Fruit fly (Drosophila melanogaster) whole organism, prepupa: ENCODE data around the gene CG8541.
A peak's percentile ranks its signal among the peaks of the same experiment; 100 is the strongest.
"Not testable (repeated sequence)": the region's sequence is repeated elsewhere in the genome, so short reads cannot be mapped to it uniquely, and the experiment has no call there.

Experiments
- Blimp-1 ChIP-seq: fragments of 200-800 bp; sonication (Bioruptor generic); optimal IDR thresholded peaks from 3 replicates; lab custom pipeline; 2017; ENCODE audit warnings: missing biosample characterization, missing genetic modification characterization, mild to moderate bottlenecking, moderate library complexity, missing genetic modification reagents
- CG11294 ChIP-seq: fragments of 200-800 bp; sonication (Bioruptor generic); IDR thresholded peaks from 2 replicates; pipeline ENCODE4 v1.3.6; 2022; ENCODE audit warnings: missing biosample characterization, missing genetic modification characterization
- CG11762 ChIP-seq: fragments of 200-800 bp; sonication (Bioruptor generic); optimal IDR thresholded peaks from 3 replicates; lab custom pipeline; 2016; ENCODE audit warnings: missing biosample characterization, missing genetic modification characterization; ENCODE audit not compliant: insufficient read depth
- CG1621 ChIP-seq: fragments of 200-800 bp; sonication (Bioruptor generic); optimal IDR thresholded peaks from 3 replicates; lab custom pipeline; 2018; ENCODE audit warnings: missing biosample characterization, mild to moderate bottlenecking, missing genetic modification characterization
- CG32006 ChIP-seq: fragments of 200-800 bp; sonication (Bioruptor generic); optimal IDR thresholded peaks from 3 replicates; lab custom pipeline; 2017; ENCODE audit warnings: missing biosample characterization, mild to moderate bottlenecking, missing genetic modification characterization
- CG3919 ChIP-seq: fragments of 200-800 bp; sonication (Bioruptor generic); optimal IDR thresholded peaks from 3 replicates; lab custom pipeline; 2016; ENCODE audit warnings: missing biosample characterization, missing genetic modification characterization
- CG4318 ChIP-seq: fragments of 200-800 bp; sonication (Bioruptor generic); optimal IDR thresholded peaks from 3 replicates; lab custom pipeline; 2017; ENCODE audit warnings: missing biosample characterization, mild to moderate bottlenecking, missing genetic modification characterization
- CG6276 ChIP-seq: fragments of 200-800 bp; sonication (Bioruptor generic); optimal IDR thresholded peaks from 2 replicates; lab custom pipeline; 2017; ENCODE audit warnings: missing biosample characterization, mild to moderate bottlenecking, missing genetic modification characterization
- CG7368 ChIP-seq: fragments of 200-800 bp; sonication (Bioruptor generic); optimal IDR thresholded peaks from 3 replicates; lab custom pipeline; 2016; ENCODE audit warnings: missing biosample characterization, missing genetic modification characterization
- CG8119 ChIP-seq: fragments of 200-800 bp; sonication (Bioruptor generic); IDR thresholded peaks from 3 replicates; pipeline ENCODE4 v1.3.6; 2022; ENCODE audit warnings: missing biosample characterization, missing genetic modification characterization
- CG8632 ChIP-seq: fragments of 200-800 bp; sonication (Bioruptor generic); optimal IDR thresholded peaks from 3 replicates; lab custom pipeline; 2016; ENCODE audit warnings: missing biosample characterization, missing genetic modification characterization
- CG9139 ChIP-seq: fragments of 200-800 bp; sonication (Bioruptor generic); optimal IDR thresholded peaks from 3 replicates; lab custom pipeline; 2017; ENCODE audit warnings: missing biosample characterization, mild to moderate bottlenecking, missing genetic modification characterization
- Eip75B ChIP-seq: fragments of 200-800 bp; sonication (Bioruptor generic); optimal IDR thresholded peaks from 3 replicates; lab custom pipeline; 2016; ENCODE audit warnings: missing biosample characterization, missing genetic modification characterization
- Eip93F ChIP-seq: fragments of 200-800 bp; sonication (Bioruptor generic); optimal IDR thresholded peaks from 2 replicates; lab custom pipeline; 2016; ENCODE audit warnings: missing biosample characterization, mild to moderate bottlenecking, missing genetic modification characterization
- Ets21C ChIP-seq: fragments of 200-800 bp; sonication (Bioruptor generic); optimal IDR thresholded peaks from 3 replicates; lab custom pipeline; 2016; ENCODE audit warnings: missing biosample characterization, missing genetic modification characterization
- Ets96B ChIP-seq: fragments of 200-800 bp; optimal IDR thresholded peaks from 2 replicates; lab custom pipeline; 2019; ENCODE audit warnings: missing biosample characterization, mild to moderate bottlenecking, missing genetic modification characterization, moderate library complexity
- Hr38 ChIP-seq: sonication (Bioruptor generic); optimal IDR thresholded peaks from 2 replicates; lab custom pipeline; 2016; ENCODE audit warnings: missing biosample characterization, missing genetic modification characterization
- Hr39 ChIP-seq: fragments of 200-800 bp; sonication (Bioruptor generic); optimal IDR thresholded peaks from 2 replicates; lab custom pipeline; 2016; ENCODE audit warnings: missing biosample characterization, missing genetic modification characterization
- Met ChIP-seq: fragments of 200-800 bp; sonication (Bioruptor generic); optimal IDR thresholded peaks from 3 replicates; lab custom pipeline; 2016; ENCODE audit warnings: missing biosample characterization, missing genetic modification characterization
- Sox14 ChIP-seq: fragments of 200-800 bp; sonication (Bioruptor generic); optimal IDR thresholded peaks from 3 replicates; lab custom pipeline; 2016; ENCODE audit warnings: missing biosample characterization, missing genetic modification characterization
- Sox15 ChIP-seq: fragments of 200-800 bp; sonication (Bioruptor generic); optimal IDR thresholded peaks from 3 replicates; lab custom pipeline; 2016; ENCODE audit warnings: missing biosample characterization, missing genetic modification characterization
- achi ChIP-seq: fragments of 200-800 bp; sonication (Bioruptor generic); optimal IDR thresholded peaks from 3 replicates; lab custom pipeline; 2016; ENCODE audit warnings: missing biosample characterization, missing genetic modification characterization
- eg ChIP-seq: fragments of 200-800 bp; sonication (Bioruptor generic); IDR thresholded peaks from 3 replicates; pipeline ENCODE4 v1.3.6; 2022; ENCODE audit warnings: missing biosample characterization, missing genetic modification characterization
- fkh ChIP-seq: fragments of 200-800 bp; sonication (Bioruptor generic); optimal IDR thresholded peaks from 3 replicates; lab custom pipeline; 2017; ENCODE audit warnings: missing biosample characterization, mild to moderate bottlenecking, missing genetic modification characterization, moderate library complexity
- lz ChIP-seq: fragments of 200-800 bp; sonication (Bioruptor generic); optimal IDR thresholded peaks from 3 replicates; lab custom pipeline; 2016; ENCODE audit warnings: missing biosample characterization, missing genetic modification characterization
- salr ChIP-seq, 2 experiments: fragments of 200-800 bp; sonication (Bioruptor generic); optimal IDR thresholded peaks; 3 replicates each; lab custom pipeline; 2016 to 2018; ENCODE audit warnings: missing biosample characterization in 2 of 2, missing genetic modification characterization in 2 of 2, mild to moderate bottlenecking in 1 of 2
- spab ChIP-seq: fragments of 200-800 bp; sonication (Bioruptor generic); optimal IDR thresholded peaks from 2 replicates; lab custom pipeline; 2017; ENCODE audit warnings: missing biosample characterization, mild to moderate bottlenecking, missing genetic modification characterization, missing genetic modification reagents
- ss ChIP-seq, 2 experiments: fragments of 200-800 bp; sonication (Bioruptor generic); optimal IDR thresholded peaks; 2 replicates in 1 of 2; 3 replicates in 1 of 2; lab custom pipeline; 2017 to 2018; ENCODE audit warnings: mild to moderate bottlenecking in 2 of 2, missing biosample characterization in 2 of 2, missing genetic modification characterization in 2 of 2, moderate library complexity in 1 of 2
- svp ChIP-seq: fragments of 200-800 bp; sonication (Bioruptor generic); peaks from one replicate; lab custom pipeline; 2016; ENCODE audit warnings: missing biosample characterization, missing genetic modification characterization
- topi ChIP-seq: fragments of 200-800 bp; sonication (Bioruptor generic); optimal IDR thresholded peaks from 3 replicates; lab custom pipeline; 2016; ENCODE audit warnings: missing biosample characterization, missing genetic modification characterization

Gene CG8541

dm6 chr3L:7470202-7470601 is 1.2 kb upstream of the CG8541 start, which contains the start of gene CG8543:
Gene CG8543, minus strand, starts transcription at chr3L:7470302.
- TF ChIP-seq Hr38 (no peak), Eip93F (no peak), fkh (GFP tag; lab: Kevin White, UChicago) (no peak), spab (no peak), CG6276 (no peak), Blimp-1 (GFP tag; lab: Kevin White, UChicago) (no peak), topi (GFP tag; lab: Kevin White, UChicago) (no peak)

- no peak for TF ChIP-seq Ets21C (GFP tag; lab: Kevin White, UChicago)
- no peak for TF ChIP-seq CG32006 (GFP tag; lab: Kevin White, UChicago)
- TF ChIP-seq CG7368: no peak
- no peak for TF ChIP-seq Hr38
- no peak for TF ChIP-seq CG4318 (GFP tag; lab: Kevin White, UChicago)
- no peak for TF ChIP-seq salr (GFP tag; optimal IDR thresholded peaks at IDR 0.05; lab: Kevin White, UChicago)
- no peak for TF ChIP-seq Sox14 (GFP tag; lab: Kevin White, UChicago)
- TF ChIP-seq Hr39: no peak
- no peak for TF ChIP-seq CG11762 (GFP tag; lab: Kevin White, UChicago)
- TF ChIP-seq Met (GFP tag; lab: Kevin White, UChicago): no peak
- TF ChIP-seq lz (GFP tag; lab: Kevin White, UChicago): no peak
Measured at dm6 chr3L:7475270-7475669, 3.9 kb downstream of the CG8541 start, which contains the start of gene CG43292. Gene CG43292, plus strand, starts transcription at chr3L:7475570.

dm6 chr3L:7485667-7486066 is 14.3 kb downstream of the CG8541 start, which contains the start of gene mthl6:
Gene mthl6, plus strand, starts transcription at chr3L:7485967.
- TF ChIP-seq CG8119 (GFP tag; lab: Robert Waterston, UW) (no peak), achi (GFP tag; lab: Kevin White, UChicago) (no peak), eg (GFP tag; lab: Robert Waterston, UW) (no peak), CG4318 (GFP tag; lab: Kevin White, UChicago) (no peak), Sox15 (GFP tag; lab: Kevin White, UChicago) (no peak), Ets96B (tag; lab: Kevin White, UChicago) (no peak), CG8632 (GFP tag; lab: Kevin White, UChicago) (no peak)

dm6 chr3L:7491564-7491963 is 20.2 kb downstream of the CG8541 start, which contains the start of gene Cyp316a1:
Gene Cyp316a1, plus strand, starts transcription at chr3L:7491864.
- TF ChIP-seq svp (GFP tag; lab: Kevin White, UChicago): peak; percentile 40
- TF ChIP-seq CG11294 (GFP tag; lab: Robert Waterston, UW): no peak
- TF ChIP-seq spab: no peak

- TF ChIP-seq CG1621 (tag; lab: Kevin White, UChicago) (no peak), CG9139 (GFP tag; lab: Kevin White, UChicago) (no peak), CG3919 (GFP tag; lab: Kevin White, UChicago) (no peak), Sox14 (GFP tag; lab: Kevin White, UChicago) (no peak)
Measured at dm6 chr3L:7496097-7496496, 24.7 kb downstream of the CG8541 start, which contains the start of gene Cyp4d8. Gene Cyp4d8, minus strand, starts transcription at chr3L:7496197.

dm6 chr3L:7498731-7499130 is 27.4 kb downstream of the CG8541 start, which contains the start of gene CG8539:
Gene CG8539, minus strand, starts transcription at chr3L:7498831.
- TF ChIP-seq ss (GFP tag; optimal IDR thresholded peaks at IDR 0.05; lab: Kevin White, UChicago); CG4318 (GFP tag; lab: Kevin White, UChicago); Eip75B: not testable (repeated sequence)
- TF ChIP-seq, all 60 proteins: peak for 0; not testable (repeated sequence) for 60
